Worm (Caenorhabditis elegans) whole organism, dauer: Measurements from ENCODE around the gene Y17D7B.2.
"Not testable (repeated sequence)": the region's sequence is repeated elsewhere in the genome, so short reads cannot be mapped to it uniquely, and the experiment has no call there.

ENCODE experiments used
- unc-62 ChIP-seq: sonication (generic microtip); optimal IDR thresholded peaks from 2 replicates; lab custom pipeline; 2017; ENCODE audit warnings: missing biosample characterization, missing genetic modification reagents, missing genetic modification characterization

Gene Y17D7B.2

ce11 chrV:18787417-18787918 lies at the start of gene Y17D7B.2:
Gene Y17D7B.2 (plus strand): TSS chrV:18787739.
- no peak for TF ChIP-seq unc-62 (GFP tag; lab: Kevin White, UChicago)

DNA sequence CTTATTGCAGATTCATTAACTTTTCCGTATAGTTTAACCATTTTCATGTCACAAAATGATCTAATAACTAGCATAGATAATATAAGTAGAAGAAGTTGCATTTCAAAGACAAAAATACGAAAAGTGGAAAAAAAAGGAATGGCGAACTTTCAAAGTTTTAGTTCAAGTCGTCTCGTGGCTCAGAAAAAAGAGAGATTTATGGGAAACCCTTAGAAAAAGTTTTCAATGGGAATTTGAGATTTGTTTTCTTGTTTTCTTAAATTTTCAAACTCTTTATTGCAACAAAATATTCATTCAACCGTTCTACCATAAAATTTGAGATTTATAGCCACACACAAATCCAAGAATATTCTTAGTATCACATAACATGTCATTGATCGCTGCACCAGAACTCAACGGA lies 45.4 kb upstream of the Y17D7B.2 start, which contains the start of gene clec-250:
clec-250 (minus strand) TSS at position 101 of the 400 bp plus-strand sequence.
- TF ChIP-seq unc-62 (GFP tag; lab: Kevin White, UChicago) = no peak

DNA sequence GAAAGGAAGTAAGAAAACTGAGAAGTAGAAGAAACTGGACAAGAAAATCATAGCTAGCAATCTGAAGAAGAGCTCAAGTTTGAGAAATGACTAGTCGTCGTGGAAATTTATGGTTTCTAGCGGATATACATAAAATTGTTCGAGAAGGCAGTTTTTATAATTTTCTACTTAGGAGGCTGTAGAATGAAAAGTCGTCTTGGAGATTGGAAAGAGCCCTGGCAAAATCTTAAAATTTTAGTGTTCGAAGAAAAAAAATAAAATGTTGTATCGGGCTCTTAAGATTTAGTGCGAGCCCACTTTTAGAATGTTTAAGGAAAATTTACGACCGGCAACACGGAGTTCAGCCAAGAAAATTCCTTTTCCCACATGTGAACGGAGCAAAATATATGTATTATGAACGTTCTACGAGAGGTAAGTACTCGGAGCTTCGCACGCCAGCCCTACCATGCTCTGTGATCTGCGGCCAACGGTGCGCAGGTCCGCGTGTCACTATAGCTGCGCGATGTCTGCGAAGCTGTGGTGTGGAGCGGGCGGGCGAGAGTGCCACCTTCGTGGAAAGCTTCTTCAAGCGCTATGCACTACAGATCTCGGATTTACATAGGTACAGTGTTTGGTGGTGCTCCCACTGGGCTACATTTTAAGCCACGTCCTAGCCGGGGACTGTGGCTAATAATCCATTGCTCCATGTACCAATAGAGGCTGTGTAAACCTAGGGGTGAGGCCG lies 40.4 kb upstream of the Y17D7B.2 start, which contains the start of gene clec-251:
clec-251 (minus strand) TSS at position 51 of the 724 bp plus-strand sequence.
- TF ChIP-seq unc-62 (GFP tag; lab: Kevin White, UChicago) = no peak

ce11 chrV:18748726-18749125 lies 38.8 kb upstream of the Y17D7B.2 start, which contains the start of gene clec-252:
Gene clec-252 (minus strand): TSS chrV:18748826.
- TF ChIP-seq unc-62 (GFP tag; lab: Kevin White, UChicago) = no peak

ce11 chrV:18750445-18750844 lies 37.1 kb upstream of the Y17D7B.2 start, which contains the start of the genes F11D11.21 and F11D11.12:
Gene F11D11.21 (minus strand): TSS chrV:18750545.
Gene F11D11.12 (minus strand): TSS chrV:18750682.
- TF ChIP-seq unc-62 (GFP tag; lab: Kevin White, UChicago) = no peak

- TF ChIP-seq unc-62 (GFP tag; lab: Kevin White, UChicago) = no peak
These were observed 34.5 kb upstream of the Y17D7B.2 start, which contains the start of gene F11D11.6 for ce11 chrV:18753036-18753435. Gene F11D11.6 (minus strand): TSS chrV:18753136.

- TF ChIP-seq unc-62 (GFP tag; lab: Kevin White, UChicago) = not testable (repeated sequence)
These were observed 33.2 kb upstream of the Y17D7B.2 start, which contains the start of gene clec-254 for ce11 chrV:18754328-18754727. Gene clec-254 (minus strand): TSS chrV:18754428.

- no peak for TF ChIP-seq unc-62 (GFP tag; lab: Kevin White, UChicago)
These were observed 27.4 kb upstream of the Y17D7B.2 start, which contains the start of gene F11D11.3 for ce11 chrV:18760174-18760573. Gene F11D11.3 (minus strand): TSS chrV:18760274.

DNA sequence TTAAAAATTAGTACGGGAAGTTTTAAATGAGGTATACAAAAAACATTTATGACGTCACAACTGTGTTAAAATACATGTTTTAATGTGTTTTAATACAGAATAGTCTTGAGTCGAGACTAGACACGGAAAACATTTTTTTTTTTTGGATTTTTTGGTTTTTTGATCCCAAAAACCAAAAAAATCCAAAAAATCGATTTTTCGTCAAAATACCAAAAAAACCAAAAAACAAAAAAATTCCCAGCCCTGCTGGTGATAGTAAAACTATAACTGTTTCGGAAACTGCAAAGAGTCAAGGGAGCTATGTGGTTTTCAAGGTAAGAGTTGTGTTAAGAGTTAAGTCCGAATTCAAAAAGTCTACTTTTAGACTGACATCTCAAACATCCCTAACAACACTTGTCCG lies 26.5 kb upstream of the Y17D7B.2 start, which contains the start of gene F11D11.4:
F11D11.4 (plus strand) TSS at position 301 of the 400 bp plus-strand sequence.
- TF ChIP-seq unc-62 (GFP tag; lab: Kevin White, UChicago) = no peak

DNA sequence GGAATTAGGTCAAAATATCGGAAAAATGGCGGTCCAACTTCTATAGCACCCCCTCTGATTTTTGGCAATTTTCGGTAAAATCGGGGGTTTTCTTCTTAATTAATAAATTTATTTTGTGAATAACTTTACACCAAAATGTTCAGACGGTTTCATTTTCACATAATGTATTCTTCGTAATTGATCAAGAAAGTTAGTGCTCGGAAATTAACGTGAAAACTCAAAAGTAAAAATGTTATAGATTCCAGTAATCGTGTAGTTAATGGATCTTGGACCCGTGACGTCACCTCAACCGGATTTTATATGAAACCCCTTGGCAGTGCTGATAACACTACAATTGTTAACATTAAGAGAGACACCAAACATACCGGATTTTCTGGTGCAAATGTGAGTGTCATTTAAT lies 25.5 kb upstream of the Y17D7B.2 start, which contains the start of gene F11D11.22:
F11D11.22 (plus strand) TSS at position 301 of the 400 bp plus-strand sequence.
- not testable (repeated sequence) for TF ChIP-seq unc-62 (GFP tag; lab: Kevin White, UChicago)

- no peak for TF ChIP-seq unc-62 (GFP tag; lab: Kevin White, UChicago)
These were observed 17.6 kb upstream of the Y17D7B.2 start for ce11 chrV:18769902-18770301.

DNA sequence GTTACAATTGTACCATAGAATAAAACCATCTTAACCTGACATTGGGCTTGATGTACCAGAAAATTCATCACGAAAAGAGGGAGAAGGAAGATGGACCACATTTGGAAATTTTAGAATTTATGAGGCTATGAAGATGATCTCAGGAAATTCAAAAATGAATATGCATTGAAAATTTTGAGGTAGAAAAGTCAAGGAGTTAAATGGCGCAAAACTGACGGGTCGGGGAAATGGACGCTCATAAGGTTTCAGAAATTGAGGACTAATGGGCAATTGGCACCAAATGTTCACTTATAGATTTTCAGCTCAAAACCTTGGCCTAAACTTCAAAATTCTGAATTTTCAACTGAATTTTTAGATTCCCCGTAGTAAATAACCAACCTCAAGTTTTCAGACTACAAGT lies 16.9 kb upstream of the Y17D7B.2 start, which contains the start of gene clec-255:
clec-255 (minus strand) TSS at position 101 of the 400 bp plus-strand sequence.
- TF ChIP-seq unc-62 (GFP tag; lab: Kevin White, UChicago) = no peak

- no peak for TF ChIP-seq unc-62 (GFP tag; lab: Kevin White, UChicago)
These were observed 16.1 kb upstream of the Y17D7B.2 start, which contains the start of gene clec-256 for ce11 chrV:18771390-18771789. Gene clec-256 (plus strand): TSS chrV:18771690.

DNA sequence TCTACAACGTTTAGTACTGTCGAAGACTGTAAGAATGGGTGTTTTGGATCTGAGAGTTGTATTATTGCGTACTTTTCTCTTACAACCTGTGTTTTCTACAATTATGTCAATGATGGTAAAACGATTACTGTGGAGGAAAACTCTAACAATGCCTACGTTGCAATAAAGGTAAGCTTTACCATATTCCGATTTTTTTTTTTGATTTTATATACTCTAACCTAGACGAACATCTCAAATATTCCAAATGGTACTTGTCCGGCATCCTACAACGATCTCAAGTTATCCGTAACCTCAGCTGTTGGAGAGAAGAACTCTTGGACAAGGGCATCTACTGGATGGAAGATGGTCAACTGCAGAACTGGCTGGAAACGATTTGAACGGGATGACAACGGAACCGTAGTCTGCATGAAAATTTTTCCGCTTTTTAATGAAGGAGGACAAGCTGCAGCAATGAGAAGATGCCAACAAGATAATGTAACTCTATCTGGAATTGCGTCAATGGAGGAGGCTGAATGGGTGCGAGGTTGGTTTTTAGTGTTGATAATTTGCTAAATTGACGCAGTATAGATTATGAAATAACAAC lies 15.6 kb upstream of the Y17D7B.2 start:
- no peak for TF ChIP-seq unc-62 (GFP tag; lab: Kevin White, UChicago)

DNA sequence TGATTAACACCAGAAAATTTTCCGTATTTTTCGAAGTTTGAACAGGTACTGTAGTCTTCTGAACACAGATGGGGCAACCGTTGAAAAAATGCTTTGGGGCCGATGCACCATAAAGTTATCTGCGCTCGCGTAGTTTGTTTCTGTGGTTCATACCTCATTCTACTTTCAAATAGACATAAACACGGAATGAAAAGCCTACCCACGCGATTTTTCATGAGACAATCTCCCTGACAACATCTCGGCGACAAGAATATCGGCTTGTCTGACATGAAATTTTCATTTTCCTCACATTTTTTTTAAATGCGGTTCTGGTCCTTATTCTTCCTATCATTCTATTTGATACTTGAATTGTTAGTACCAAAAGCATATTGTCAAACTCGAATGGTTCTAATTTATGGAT lies 14.8 kb upstream of the Y17D7B.2 start, which contains the start of gene clec-257:
clec-257 (plus strand) TSS at position 301 of the 400 bp plus-strand sequence.
- no peak for TF ChIP-seq unc-62 (GFP tag; lab: Kevin White, UChicago)
